Worm (Caenorhabditis elegans): ENCODE measurements around the gene C40C9.3.

The C40C9.3 gene

ce11 chrX:13660206-13660605, 12.8 kb downstream of the C40C9.3 start, which contains the start of gene C04A11.1:
C04A11.1 (plus strand) TSS chrX:13660506.
- TF ChIP-seq tbx-11 (GFP tag; IDR thresholded peaks at IDR 0.05) (no peak), ceh-36 (tag; optimal IDR thresholded peaks at IDR 0.05) (no peak), B0310.2 (tag; optimal IDR thresholded peaks at IDR 0.05) (no peak), hmg-4 (GFP tag; optimal IDR thresholded peaks at IDR 0.05) (no peak), tra-4 (tag; optimal IDR thresholded peaks at IDR 0.05) (no peak), tbx-37 (GFP tag; conservative IDR thresholded peaks at IDR 0.05) (no peak), scrt-1 (GFP tag; IDR thresholded peaks at IDR 0.05) (no peak)

ce11 chrX:13663641-13664633, 16.5 kb downstream of the C40C9.3 start, which contains the start of gene C04A11.5:
C04A11.5 (plus strand) TSS chrX:13664583.
- TF ChIP-seq scrt-1 (GFP tag; IDR thresholded peaks at IDR 0.05) (no peak), sea-1 (GFP tag; conservative IDR thresholded peaks at IDR 0.05) (no peak), tra-4 (tag; optimal IDR thresholded peaks at IDR 0.05) (no peak), hmg-4 (GFP tag; optimal IDR thresholded peaks at IDR 0.05) (no peak), hmbx-1 (tag; optimal IDR thresholded peaks at IDR 0.05) (no peak), flt-1 (GFP tag; IDR thresholded peaks at IDR 0.05) (no peak), tbx-37 (GFP tag; conservative IDR thresholded peaks at IDR 0.05) (no peak), pes-1 (GFP tag; IDR thresholded peaks at IDR 0.05) (no peak), aly-1 (tag; optimal IDR thresholded peaks at IDR 0.05) (no peak), ceh-13 (GFP tag; optimal IDR thresholded peaks at IDR 0.05) (no peak), ama-1 (optimal IDR thresholded peaks at IDR 0.05) (no peak), tbx-11 (GFP tag; IDR thresholded peaks at IDR 0.05) (no peak)

- TF ChIP-seq tra-4 (tag; optimal IDR thresholded peaks at IDR 0.05), result peak; percentile 98
- TF ChIP-seq sea-1 (GFP tag; conservative IDR thresholded peaks at IDR 0.05), result peak; percentile 100
- peak; percentile 100 for TF ChIP-seq F13C5.2 (tag; optimal IDR thresholded peaks at IDR 0.05)
- TF ChIP-seq hmbx-1 (tag; optimal IDR thresholded peaks at IDR 0.05), result peak; percentile 94
- TF ChIP-seq ama-1 (optimal IDR thresholded peaks at IDR 0.05), result no peak
- peak; percentile 99 for TF ChIP-seq ceh-13 (GFP tag; optimal IDR thresholded peaks at IDR 0.05)
- peak; percentile 99 for TF ChIP-seq pes-1 (GFP tag; IDR thresholded peaks at IDR 0.05)
- TF ChIP-seq hnd-1 (tag; optimal IDR thresholded peaks at IDR 0.05), result peak; percentile 96
- TF ChIP-seq hmg-4 (GFP tag; optimal IDR thresholded peaks at IDR 0.05), result peak; percentile 100
- TF ChIP-seq flt-1 (GFP tag; IDR thresholded peaks at IDR 0.05), result peak; percentile 99
- TF ChIP-seq tbx-37 (GFP tag; conservative IDR thresholded peaks at IDR 0.05), result peak; percentile 99
- TF ChIP-seq B0310.2 (tag; optimal IDR thresholded peaks at IDR 0.05), result peak; percentile 99
- peak; percentile 97 for TF ChIP-seq ets-7 (tag; optimal IDR thresholded peaks at IDR 0.05)
- peak; percentile 99 for TF ChIP-seq tbx-11 (GFP tag; IDR thresholded peaks at IDR 0.05)
- TF ChIP-seq ceh-36 (tag; optimal IDR thresholded peaks at IDR 0.05), result peak; percentile 97
- peak; percentile 99 for TF ChIP-seq aly-1 (tag; optimal IDR thresholded peaks at IDR 0.05)
- TF ChIP-seq scrt-1 (GFP tag; IDR thresholded peaks at IDR 0.05), result peak; percentile 100
Measured at ce11 chrX:13665447-13665846, 18.0 kb downstream of the C40C9.3 start.

- TF ChIP-seq flt-1 (GFP tag; IDR thresholded peaks at IDR 0.05), result no peak
- TF ChIP-seq ceh-36 (tag; optimal IDR thresholded peaks at IDR 0.05), result no peak
- TF ChIP-seq scrt-1 (GFP tag; IDR thresholded peaks at IDR 0.05), result no peak
- no peak for TF ChIP-seq pes-1 (GFP tag; IDR thresholded peaks at IDR 0.05)
- no peak for TF ChIP-seq aly-1 (tag; optimal IDR thresholded peaks at IDR 0.05)
- no peak for TF ChIP-seq ceh-13 (GFP tag; optimal IDR thresholded peaks at IDR 0.05)
- TF ChIP-seq B0310.2 (tag; optimal IDR thresholded peaks at IDR 0.05), result no peak
- no peak for TF ChIP-seq ets-7 (tag; optimal IDR thresholded peaks at IDR 0.05)
- TF ChIP-seq hmg-4 (GFP tag; optimal IDR thresholded peaks at IDR 0.05), result no peak
- TF ChIP-seq hmbx-1 (tag; optimal IDR thresholded peaks at IDR 0.05), result no peak
- no peak for TF ChIP-seq tbx-37 (GFP tag; conservative IDR thresholded peaks at IDR 0.05)
- TF ChIP-seq F13C5.2 (tag; optimal IDR thresholded peaks at IDR 0.05), result no peak
- TF ChIP-seq ama-1 (optimal IDR thresholded peaks at IDR 0.05), result no peak
- no peak for TF ChIP-seq hnd-1 (tag; optimal IDR thresholded peaks at IDR 0.05)
- no peak for TF ChIP-seq tra-4 (tag; optimal IDR thresholded peaks at IDR 0.05)
Measured at ce11 chrX:13666864-13667263, 19.5 kb downstream of the C40C9.3 start.

- no peak for TF ChIP-seq F13C5.2 (tag; optimal IDR thresholded peaks at IDR 0.05)
- TF ChIP-seq pes-1 (GFP tag; IDR thresholded peaks at IDR 0.05), result no peak
- TF ChIP-seq sea-1 (GFP tag; conservative IDR thresholded peaks at IDR 0.05), result no peak
Measured at ce11 chrX:13668728-13669127, 21.3 kb downstream of the C40C9.3 start, which contains the start of gene C04A11.2. C04A11.2 (minus strand) TSS chrX:13668828.

ce11 chrX:13669641-13670040, 22.2 kb downstream of the C40C9.3 start:
- TF ChIP-seq flt-1 (GFP tag; IDR thresholded peaks at IDR 0.05) (no peak), ets-7 (tag; optimal IDR thresholded peaks at IDR 0.05) (no peak), aly-1 (tag; optimal IDR thresholded peaks at IDR 0.05) (no peak), F13C5.2 (tag; optimal IDR thresholded peaks at IDR 0.05) (no peak), tbx-11 (GFP tag; IDR thresholded peaks at IDR 0.05) (no peak), ceh-13 (GFP tag; optimal IDR thresholded peaks at IDR 0.05) (no peak), hnd-1 (tag; optimal IDR thresholded peaks at IDR 0.05) (no peak), hmg-4 (GFP tag; optimal IDR thresholded peaks at IDR 0.05) (no peak), scrt-1 (GFP tag; IDR thresholded peaks at IDR 0.05) (no peak)

ce11 chrX:13670966-13671365, 23.6 kb downstream of the C40C9.3 start:
- no peak for TF ChIP-seq tbx-11 (GFP tag; IDR thresholded peaks at IDR 0.05)
- TF ChIP-seq ama-1 (optimal IDR thresholded peaks at IDR 0.05), result no peak
- no peak for TF ChIP-seq aly-1 (tag; optimal IDR thresholded peaks at IDR 0.05)
- no peak for TF ChIP-seq ets-7 (tag; optimal IDR thresholded peaks at IDR 0.05)
- TF ChIP-seq ceh-36 (tag; optimal IDR thresholded peaks at IDR 0.05), result no peak
- TF ChIP-seq hmbx-1 (tag; optimal IDR thresholded peaks at IDR 0.05), result no peak

Data from whole organism, early embryonic.